Worm (Caenorhabditis elegans): Measurements from ENCODE around the gene cox-11.

ce11 chrIV:13258872-13259271, 14.7 kb downstream of the cox-11 start, which contains the start of gene JC8.16:
- TF ChIP-seq aly-2 (tag; optimal IDR thresholded peaks at IDR 0.05) (no peak), mdl-1 (tag; optimal IDR thresholded peaks at IDR 0.05) (no peak), unc-62 (GFP tag; optimal IDR thresholded peaks at IDR 0.05 in 1 of 2) (no peak), unc-62 (tag; optimal IDR thresholded peaks at IDR 0.05) (no peak), pha-4 (GFP tag; IDR thresholded peaks at IDR 0.05) (no peak), pha-4 (tag; optimal IDR thresholded peaks at IDR 0.05) (no peak), F37D6.2 (tag; optimal IDR thresholded peaks at IDR 0.05) (no peak), F10B5.3 (tag; optimal IDR thresholded peaks at IDR 0.05) (no peak), ztf-11 (tag; optimal IDR thresholded peaks at IDR 0.05) (no peak), D1046.2 (GFP tag; IDR thresholded peaks at IDR 0.05) (no peak), hmg-1.1 (GFP tag; IDR thresholded peaks at IDR 0.05) (no peak)
